Worm (Caenorhabditis elegans) whole organism, late embryonic: Measurements from ENCODE around the gene mksr-1.

Experiments
- K02D7.2 ChIP-seq: sonication (generic microtip); optimal IDR thresholded peaks from 2 replicates; lab custom pipeline; 2017; ENCODE audit warnings: mild to moderate bottlenecking, missing genetic modification characterization, missing compliant biosample characterization
- ama-1 ChIP-seq: fragments of 150-350 bp; optimal IDR thresholded peaks from 2 replicates; lab custom pipeline; 2014
- che-1 ChIP-seq: sonication (generic microtip); optimal IDR thresholded peaks from 2 replicates; lab custom pipeline; 2016; ENCODE audit warnings: mild to moderate bottlenecking, missing genetic modification characterization, missing compliant biosample characterization
- fkh-10 ChIP-seq: fragments of 150-350 bp; optimal IDR thresholded peaks from 2 replicates; lab custom pipeline; 2014; ENCODE audit warnings: missing biosample characterization, missing genetic modification reagents, missing genetic modification characterization
- hlh-6 ChIP-seq: sonication (generic microtip); optimal IDR thresholded peaks from 2 replicates; lab custom pipeline; 2016; ENCODE audit warnings: missing genotype, missing genetic modification characterization, missing compliant biosample characterization
- nfya-1 ChIP-seq: sonication (generic microtip); optimal IDR thresholded peaks from 2 replicates; lab custom pipeline; 2017; ENCODE audit warnings: missing genetic modification characterization, mild to moderate bottlenecking, missing compliant biosample characterization, antibody characterized with exemption, moderate library complexity
- nhr-11 ChIP-seq: fragments of 150-350 bp; optimal IDR thresholded peaks from 2 replicates; lab custom pipeline; 2014; ENCODE audit warnings: missing biosample characterization, missing genetic modification characterization
- pqm-1 ChIP-seq: sonication (generic microtip); optimal IDR thresholded peaks from 2 replicates; lab custom pipeline; 2016; ENCODE audit warnings: missing genetic modification characterization, missing compliant biosample characterization
- pros-1 ChIP-seq: fragments of 150-350 bp; optimal IDR thresholded peaks from 2 replicates; lab custom pipeline; 2014; ENCODE audit warnings: missing biosample characterization, missing genetic modification reagents, missing genetic modification characterization
- rnt-1 ChIP-seq: sonication (generic microtip); optimal IDR thresholded peaks from 2 replicates; lab custom pipeline; 2016; ENCODE audit warnings: missing genetic modification characterization, missing compliant biosample characterization
- unc-86 ChIP-seq: sonication (generic microtip); optimal IDR thresholded peaks from 2 replicates; lab custom pipeline; 2016; ENCODE audit warnings: missing genetic modification characterization, missing compliant biosample characterization

DNA sequence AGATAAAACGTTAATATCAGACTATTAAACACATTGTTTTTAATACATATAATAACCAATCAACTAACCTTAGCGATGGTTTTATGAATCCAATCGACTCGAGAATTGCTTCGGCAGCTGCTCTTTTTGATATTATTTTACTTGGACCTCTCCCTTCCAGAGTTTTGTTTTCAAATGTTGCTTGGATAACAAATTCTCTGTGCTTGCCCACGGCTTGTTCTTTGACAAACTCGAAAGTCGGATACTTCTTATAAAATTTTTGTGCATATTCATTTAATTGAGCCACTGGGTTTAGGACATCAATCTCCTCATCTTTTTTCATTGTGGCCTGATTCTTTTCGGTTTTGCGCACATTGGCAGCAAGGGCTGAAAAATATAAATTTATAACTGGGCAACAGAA, 43.9 kb downstream of the mksr-1 start, which contains the start of gene F55A4.3:
- TF ChIP-seq pqm-1 (no peak), che-1 (tag; lab: Kevin White, UChicago) (no peak), unc-86 (tag; lab: Kevin White, UChicago) (no peak), ama-1 (no peak), pros-1 (no peak), nhr-11 (tag; lab: Kevin White, UChicago) (no peak), nfya-1 (no peak), rnt-1 (tag; lab: Kevin White, UChicago) (no peak), K02D7.2 (no peak), hlh-6 (tag; lab: Kevin White, UChicago) (no peak), fkh-10 (GFP tag; lab: Kevin White, UChicago) (no peak)
